Fruit fly (Drosophila melanogaster) whole organism: ENCODE data around the gene spict.

ENCODE experiments used
- CG8478 ChIP-seq: fragments of >200 bp; optimal IDR thresholded peaks from 2 replicates; lab custom pipeline; 2018; ENCODE audit warnings: inconsistent platforms
- Dll ChIP-seq: fragments of >200 bp; optimal IDR thresholded peaks from 2 replicates; lab custom pipeline; 2017
- EcR ChIP-seq, 2 experiments: fragments of >200 bp; optimal IDR thresholded peaks; 2 replicates each; lab custom pipeline; 2017; ENCODE audit warnings: missing biosample characterization in 2 of 2, missing genetic modification characterization in 2 of 2, missing genetic modification reagents in 2 of 2
- pan ChIP-seq: fragments of >200 bp; optimal IDR thresholded peaks from 2 replicates; lab custom pipeline; 2017
- psq ChIP-seq: fragments of >200 bp; optimal IDR thresholded peaks from 2 replicates; lab custom pipeline; 2017
- usp ChIP-seq: fragments of >200 bp; optimal IDR thresholded peaks from 2 replicates; lab custom pipeline; 2017; ENCODE audit warnings: missing biosample characterization, missing genetic modification characterization, mixed read lengths

Gene spict

DNA sequence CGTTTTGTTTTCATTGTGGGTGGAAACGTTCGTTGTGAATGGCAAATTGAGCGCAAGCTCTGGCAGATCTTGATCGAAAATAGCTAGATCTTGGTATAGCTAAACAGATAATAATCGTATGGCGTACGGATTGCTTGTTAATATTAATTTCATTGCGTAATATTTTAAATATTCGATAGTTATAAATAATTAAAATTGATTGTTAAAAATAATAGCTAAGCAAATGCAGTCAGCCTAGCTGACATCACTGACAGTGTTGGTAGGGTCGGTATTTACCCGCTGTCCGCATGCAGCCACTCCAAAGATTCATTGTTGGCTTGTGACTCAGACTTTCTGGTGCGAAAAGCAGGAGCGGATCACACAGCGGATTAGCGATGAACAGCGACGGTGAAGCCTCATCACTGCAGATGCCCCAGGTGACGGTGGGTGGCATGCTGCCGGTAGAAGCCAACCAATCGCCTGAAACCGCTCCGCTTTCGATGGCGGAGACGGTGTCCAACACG, at the start of gene spict, which contains the start of gene CG5776:
Gene spict (plus strand): TSS at position 308 of the 503 bp plus-strand sequence.
Gene CG5776 (minus strand): TSS at position 34 of the 503 bp plus-strand sequence.
- TF ChIP-seq Dll (lab: Kevin White, UChicago) (no peak), pan (lab: Kevin White, UChicago) (no peak), EcR (GFP tag; optimal IDR thresholded peaks at IDR 0.05; lab: Kevin White, UChicago) (no peak), usp (GFP tag; lab: Kevin White, UChicago) (no peak), CG8478 (lab: Kevin White, UChicago) (no peak), psq (no peak)

DNA sequence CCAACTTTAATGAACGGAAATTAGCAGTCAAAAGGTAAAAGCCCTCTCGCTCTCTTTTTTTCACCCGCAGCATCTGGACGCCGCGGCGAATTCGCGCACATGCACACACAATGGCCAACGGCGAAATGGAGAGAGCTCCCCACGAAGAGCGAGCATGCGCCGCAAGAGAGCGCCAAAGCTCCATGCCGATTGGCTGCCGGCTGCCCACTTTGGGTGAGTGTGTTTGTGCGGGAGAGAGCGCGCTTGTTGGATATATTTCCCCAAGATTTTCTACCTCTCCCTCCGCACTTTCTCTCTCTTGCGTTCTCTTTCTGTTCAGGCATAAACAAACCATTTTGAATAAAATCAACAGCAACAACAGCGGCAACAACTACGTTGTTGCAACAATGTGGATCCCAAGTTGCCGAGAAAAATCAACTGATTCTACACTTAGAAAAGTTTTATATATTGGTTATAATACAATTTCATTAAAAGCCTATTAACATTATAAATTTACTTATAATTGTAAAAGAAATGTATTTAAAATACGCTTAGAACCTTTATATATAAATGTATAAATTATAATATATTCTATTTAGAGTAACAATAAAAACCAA, 48.7 kb upstream of the spict start:
- TF ChIP-seq Dll (lab: Kevin White, UChicago) = peak; percentile 89
- TF ChIP-seq EcR (GFP tag; optimal IDR thresholded peaks at IDR 0.05; lab: Kevin White, UChicago) = no peak

DNA sequence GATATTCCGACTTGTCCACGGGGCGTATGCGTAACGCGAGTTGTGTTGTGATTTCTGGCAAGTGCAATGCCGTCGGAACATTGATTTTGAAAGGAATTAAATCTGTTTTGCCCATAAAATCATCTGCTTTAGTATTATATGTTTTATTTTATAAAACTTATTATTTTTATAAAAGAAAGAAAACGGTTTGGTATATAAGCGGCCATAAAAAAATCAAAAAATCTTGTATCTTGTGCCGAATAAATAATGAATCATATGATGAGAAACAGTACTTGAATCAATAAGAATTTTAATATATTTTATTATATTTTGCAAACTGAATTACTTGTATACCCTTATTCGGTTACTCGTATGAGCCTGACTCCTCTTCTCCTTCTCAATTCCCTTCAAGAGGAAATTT, 47.7 kb upstream of the spict start, which contains the start of gene pdm2:
Gene pdm2 (plus strand): TSS at position 301 of the 400 bp plus-strand sequence.
- TF ChIP-seq psq (no peak), EcR (GFP tag; optimal IDR thresholded peaks at IDR 0.05; lab: Kevin White, UChicago) (no peak), pan (lab: Kevin White, UChicago) (no peak), Dll (lab: Kevin White, UChicago) (no peak), usp (GFP tag; lab: Kevin White, UChicago) (no peak), CG8478 (lab: Kevin White, UChicago) (no peak)

DNA sequence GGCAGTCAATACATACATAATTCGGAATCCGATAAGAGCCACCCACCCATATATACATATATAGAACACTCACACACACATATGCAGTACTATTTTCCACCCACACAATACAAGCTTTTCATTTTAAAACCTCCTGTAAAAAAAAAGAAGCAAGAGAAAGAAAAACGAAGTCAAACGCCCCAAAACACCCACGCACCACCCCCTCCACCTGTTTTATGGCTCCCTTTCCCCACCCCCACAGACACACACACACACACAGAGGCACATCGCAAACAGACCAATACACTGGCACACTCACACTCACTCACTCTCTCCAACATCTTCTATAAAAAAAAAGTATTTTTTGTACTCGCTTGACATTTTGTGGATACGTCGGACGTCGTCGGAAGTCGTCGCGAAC, 47.2 kb upstream of the spict start:
- TF ChIP-seq pan (lab: Kevin White, UChicago) = no peak
- TF ChIP-seq usp (GFP tag; lab: Kevin White, UChicago) = no peak
- no peak for TF ChIP-seq CG8478 (lab: Kevin White, UChicago)
- TF ChIP-seq EcR (GFP tag; optimal IDR thresholded peaks at IDR 0.05; lab: Kevin White, UChicago) = no peak
- TF ChIP-seq psq = no peak
- TF ChIP-seq Dll (lab: Kevin White, UChicago) = no peak

DNA sequence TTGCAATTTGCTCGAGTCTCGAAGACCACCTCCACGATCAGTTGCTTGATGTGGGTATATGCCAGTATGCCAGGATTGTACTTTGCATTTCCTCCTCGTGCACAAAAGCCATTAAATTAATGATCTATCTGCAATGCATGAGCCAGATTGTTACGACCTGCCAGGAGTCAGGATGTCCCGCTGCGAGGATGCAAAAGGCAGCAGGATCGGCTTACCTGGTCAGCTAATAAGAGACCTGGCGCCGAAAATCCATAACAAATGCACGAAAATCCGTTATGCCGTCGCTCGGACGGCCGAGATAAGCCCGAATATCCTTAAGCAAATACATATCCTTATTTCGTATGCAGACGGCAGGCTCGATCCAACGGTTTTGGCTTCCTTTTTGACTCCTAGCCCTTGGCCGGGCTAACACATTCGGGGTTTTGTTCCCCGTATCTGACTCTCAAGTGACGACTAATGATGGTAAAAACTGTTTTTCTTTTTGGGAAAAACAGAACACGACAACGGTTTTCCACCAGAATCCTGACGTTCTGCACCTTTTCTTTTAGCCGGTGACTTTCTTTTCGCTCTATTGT, 38.4 kb upstream of the spict start:
- no peak for TF ChIP-seq EcR (GFP tag; optimal IDR thresholded peaks at IDR 0.05; lab: Kevin White, UChicago)
- TF ChIP-seq CG8478 (lab: Kevin White, UChicago) = no peak
- TF ChIP-seq pan (lab: Kevin White, UChicago) = no peak
- TF ChIP-seq Dll (lab: Kevin White, UChicago) = no peak
- TF ChIP-seq usp (GFP tag; lab: Kevin White, UChicago) = no peak
- TF ChIP-seq psq = no peak

DNA sequence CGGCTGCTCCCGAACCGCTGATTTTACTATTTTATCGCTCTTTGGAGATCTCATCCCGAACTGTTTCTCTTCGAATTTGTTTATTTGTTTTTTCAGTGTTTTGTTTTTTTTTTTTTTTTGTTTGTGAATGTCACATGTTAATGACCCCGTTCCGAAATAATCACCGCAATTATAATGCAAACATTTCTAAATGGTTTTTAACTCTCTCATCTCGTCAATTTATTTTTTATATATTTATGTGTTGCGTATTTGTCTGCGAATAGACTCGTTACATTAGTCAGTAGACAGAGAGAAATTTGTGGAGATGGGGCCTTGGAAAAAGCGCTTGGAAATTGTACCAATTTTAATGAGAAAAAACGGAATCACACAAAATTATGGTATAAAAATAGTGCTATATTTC, 34.9 kb upstream of the spict start, which contains the start of gene Nepl7:
Gene Nepl7 (minus strand): TSS at position 101 of the 400 bp plus-strand sequence.
- TF ChIP-seq CG8478 (lab: Kevin White, UChicago) (no peak), psq (no peak), usp (GFP tag; lab: Kevin White, UChicago) (no peak), pan (lab: Kevin White, UChicago) (no peak), EcR (GFP tag; optimal IDR thresholded peaks at IDR 0.05; lab: Kevin White, UChicago) (no peak), Dll (lab: Kevin White, UChicago) (no peak)

DNA sequence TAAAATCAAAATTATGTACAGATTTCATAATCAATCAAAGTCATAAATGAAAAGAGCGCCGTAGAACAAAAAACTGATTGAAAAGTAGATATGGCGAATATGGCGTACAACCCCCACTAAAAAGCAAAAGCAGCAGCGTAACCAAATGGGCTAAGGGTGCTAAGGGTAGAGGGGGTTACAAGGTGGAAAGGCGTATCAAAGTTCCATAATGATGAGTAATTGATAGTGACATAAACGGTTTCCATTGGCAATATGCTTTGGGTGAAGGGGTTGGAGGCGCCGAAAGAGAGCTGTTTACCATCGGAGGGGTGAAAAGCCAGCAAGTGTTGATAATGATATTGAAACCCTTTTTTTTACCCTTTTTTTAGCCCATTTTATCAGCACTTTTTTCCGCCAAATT, 32.2 kb upstream of the spict start:
- no peak for TF ChIP-seq EcR (GFP tag; optimal IDR thresholded peaks at IDR 0.05; lab: Kevin White, UChicago)
- no peak for TF ChIP-seq psq
- no peak for TF ChIP-seq CG8478 (lab: Kevin White, UChicago)
- no peak for TF ChIP-seq Dll (lab: Kevin White, UChicago)
- TF ChIP-seq pan (lab: Kevin White, UChicago) = no peak
- no peak for TF ChIP-seq usp (GFP tag; lab: Kevin White, UChicago)

DNA sequence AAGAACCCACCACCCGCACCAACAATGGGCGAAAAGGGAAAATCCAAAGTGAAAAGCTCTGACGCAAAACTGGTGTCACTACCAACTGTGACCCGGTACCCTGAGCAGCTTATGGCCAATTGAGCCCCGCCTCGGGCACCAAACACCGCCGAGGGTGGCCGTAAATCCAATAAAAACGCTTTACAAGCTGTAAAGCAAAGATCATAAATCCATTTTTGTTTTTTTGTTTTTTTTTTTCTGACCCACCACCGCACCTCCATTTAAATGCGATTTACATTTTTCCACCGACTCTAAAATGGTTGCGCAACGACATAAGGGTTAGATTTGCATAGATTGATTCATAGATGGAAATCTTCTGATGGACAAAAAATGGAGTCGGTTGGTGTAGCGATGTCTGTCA, 30.2 kb upstream of the spict start:
- no peak for TF ChIP-seq EcR (GFP tag; optimal IDR thresholded peaks at IDR 0.05; lab: Kevin White, UChicago)

DNA sequence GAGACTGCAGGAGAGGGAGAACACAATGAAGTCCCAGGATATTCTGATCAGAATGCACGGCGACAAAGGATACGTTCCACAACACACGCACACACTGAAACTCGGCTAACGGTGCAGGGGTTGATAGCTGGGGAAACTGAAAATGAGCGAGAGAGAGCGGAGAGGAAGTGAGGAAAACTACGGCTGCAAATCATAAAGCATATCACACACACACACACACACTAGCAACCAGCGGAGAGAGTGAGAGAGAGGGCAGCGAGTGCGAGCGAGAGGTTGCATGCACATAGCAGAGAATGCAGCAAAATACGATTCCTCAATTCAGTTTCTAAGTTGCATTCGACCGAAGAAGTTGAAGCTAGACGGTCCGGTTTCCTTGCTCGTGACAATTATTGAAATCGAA, 26.2 kb upstream of the spict start:
- TF ChIP-seq psq (no peak), pan (lab: Kevin White, UChicago) (no peak), EcR (GFP tag; optimal IDR thresholded peaks at IDR 0.05; lab: Kevin White, UChicago) (no peak), CG8478 (lab: Kevin White, UChicago) (no peak), Dll (lab: Kevin White, UChicago) (no peak), usp (GFP tag; lab: Kevin White, UChicago) (no peak)

DNA sequence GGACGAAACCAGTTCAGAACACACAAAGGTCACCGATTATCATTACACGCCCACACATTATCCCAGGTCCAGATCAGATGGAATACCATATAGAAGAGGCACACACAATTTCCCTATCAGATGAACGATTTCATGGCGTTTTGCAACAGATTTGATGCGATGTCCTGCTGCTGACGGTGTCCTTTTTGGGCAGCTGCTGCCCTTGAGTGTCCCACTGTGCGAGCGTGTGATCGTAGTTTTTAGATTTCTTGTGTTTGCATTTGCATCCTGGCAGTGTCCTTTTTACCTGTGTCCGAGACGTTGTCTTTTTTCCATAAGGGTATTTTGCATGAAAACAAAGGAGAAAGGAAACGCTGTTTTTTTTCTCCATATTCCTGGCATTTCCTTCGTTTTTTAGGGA, 25.2 kb upstream of the spict start:
- TF ChIP-seq pan (lab: Kevin White, UChicago) (no peak), Dll (lab: Kevin White, UChicago) (no peak), CG8478 (lab: Kevin White, UChicago) (no peak), psq (no peak), usp (GFP tag; lab: Kevin White, UChicago) (no peak), EcR (GFP tag; optimal IDR thresholded peaks at IDR 0.05; lab: Kevin White, UChicago) (no peak)

DNA sequence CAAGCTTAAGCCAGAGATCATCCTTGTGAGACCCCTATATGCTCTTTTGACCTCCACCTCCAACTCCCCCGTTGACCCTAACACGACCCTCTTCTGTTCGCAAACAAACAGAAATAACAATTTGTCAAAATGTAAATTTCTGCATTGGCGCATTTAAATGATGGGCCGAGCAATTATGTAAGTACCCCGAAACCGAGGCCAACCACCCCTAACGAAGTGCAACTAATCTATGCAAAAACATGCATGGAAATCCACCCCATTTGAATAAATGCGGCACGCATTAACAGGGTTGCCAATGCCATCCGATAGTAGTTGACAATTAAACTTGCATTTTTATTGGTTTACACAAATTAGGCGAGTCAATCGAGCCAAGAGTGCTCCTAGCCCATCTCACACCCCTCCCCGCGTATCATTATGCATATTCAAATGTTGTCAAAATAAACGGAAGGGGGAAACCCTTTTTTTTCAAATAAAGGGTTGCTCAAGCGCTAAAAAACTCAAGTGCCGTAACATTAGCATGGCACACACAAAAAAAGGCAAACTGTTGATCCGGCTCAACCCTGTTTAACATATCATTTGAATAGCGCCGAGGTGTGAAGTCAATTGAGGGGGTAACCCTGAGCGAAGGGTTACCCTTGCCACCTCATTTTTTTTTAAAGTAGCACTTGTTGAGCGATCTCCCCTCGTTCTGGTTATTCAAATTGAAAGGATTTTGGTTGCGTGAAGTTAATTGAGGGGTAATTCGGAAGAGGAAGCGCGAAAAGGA, 22.7 kb upstream of the spict start:
- TF ChIP-seq CG8478 (lab: Kevin White, UChicago) (no peak), usp (GFP tag; lab: Kevin White, UChicago) (no peak), pan (lab: Kevin White, UChicago) (no peak), EcR (GFP tag; optimal IDR thresholded peaks at IDR 0.05; lab: Kevin White, UChicago) (no peak), Dll (lab: Kevin White, UChicago) (no peak), psq (no peak)
